Fruit fly (Drosophila melanogaster): ENCODE measurements around the gene CG31229.

Gene CG31229

DNA sequence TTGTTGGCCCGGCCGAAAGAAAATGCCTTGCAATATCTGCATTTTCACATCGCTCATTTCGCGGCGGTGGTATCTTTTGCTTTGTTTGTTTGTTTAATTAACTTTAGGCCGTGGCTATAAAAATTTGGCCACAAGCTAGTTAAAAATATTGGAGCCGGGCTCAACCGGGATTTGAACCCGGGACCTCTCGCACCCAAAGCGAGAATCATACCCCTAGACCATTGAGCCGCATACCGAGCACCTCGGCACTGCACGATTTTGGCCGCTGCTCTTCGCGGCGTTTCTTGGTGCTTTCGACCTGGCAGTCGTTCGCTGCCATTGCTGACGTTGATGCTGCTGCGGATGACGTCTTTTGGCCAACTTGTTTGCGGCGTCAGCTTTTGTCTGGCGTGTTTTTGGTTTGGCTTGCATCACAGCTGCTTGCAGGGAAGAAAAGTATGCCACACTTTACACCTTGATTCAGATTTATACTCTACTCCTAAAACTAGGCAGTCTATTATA lies 39.3 kb upstream of the CG31229 start (continued):
- TF ChIP-seq Hmx (GFP tag; optimal IDR thresholded peaks at IDR 0.05), result no peak
- TF ChIP-seq ftz-f1 (GFP tag; optimal IDR thresholded peaks at IDR 0.05), result no peak
- no peak for TF ChIP-seq eve (GFP tag; optimal IDR thresholded peaks at IDR 0.05)
- no peak for TF ChIP-seq CG6654 (GFP tag; optimal IDR thresholded peaks at IDR 0.05)
- peak; percentile 64 for TF ChIP-seq bbx (GFP tag; IDR thresholded peaks at IDR 0.05; ENCODE audit: partially characterized antibody)
- TF ChIP-seq CG7928 (GFP tag; optimal IDR thresholded peaks at IDR 0.05), result no peak
- no peak for TF ChIP-seq insv (GFP tag; optimal IDR thresholded peaks at IDR 0.05)
- no peak for TF ChIP-seq CG13894 (tag; optimal IDR thresholded peaks at IDR 0.05)
- TF ChIP-seq CG10209 (GFP tag; optimal IDR thresholded peaks at IDR 0.05), result no peak
- no peak for TF ChIP-seq klu (GFP tag; IDR thresholded peaks at IDR 0.05)
- no peak for TF ChIP-seq GATAe (GFP tag; conservative IDR thresholded peaks at IDR 0.05)
- TF ChIP-seq CG18011 (GFP tag; optimal IDR thresholded peaks at IDR 0.05), result no peak
- no peak for TF ChIP-seq tll (GFP tag; optimal IDR thresholded peaks at IDR 0.05)
- no peak for TF ChIP-seq mirr (GFP tag; optimal IDR thresholded peaks at IDR 0.05)
- no peak for TF ChIP-seq Lim3 (GFP tag; IDR thresholded peaks at IDR 0.05)
- TF ChIP-seq Med (GFP tag), result no peak
- TF ChIP-seq eyg (GFP tag; optimal IDR thresholded peaks at IDR 0.05), result no peak
- TF ChIP-seq CG1603 (tag; optimal IDR thresholded peaks at IDR 0.05), result no peak
- TF ChIP-seq Atf6 (GFP tag; IDR thresholded peaks at IDR 0.05), result no peak
- TF ChIP-seq CG6175 (GFP tag; IDR thresholded peaks at IDR 0.05), result peak; percentile 43; the same call in 1 of the 3 replicates
- TF ChIP-seq nom (GFP tag; optimal IDR thresholded peaks at IDR 0.05), result peak; percentile 12
- no peak for TF ChIP-seq CG17612 (GFP tag; IDR thresholded peaks at IDR 0.05)
- TF ChIP-seq amos (GFP tag; IDR thresholded peaks at IDR 0.05; ENCODE audit: partially characterized antibody), result peak; percentile 55; the same call in 1 of the 2 replicates
- peak; percentile 98 for TF ChIP-seq Bdp1 (GFP tag; optimal IDR thresholded peaks at IDR 0.05)
- no peak for TF ChIP-seq Xbp1 (GFP tag; optimal IDR thresholded peaks at IDR 0.05)
- peak; percentile 60; the same call in 1 of the 2 replicates for TF ChIP-seq sna (GFP tag; IDR thresholded peaks at IDR 0.05; ENCODE audit: partially characterized antibody)
- TF ChIP-seq CTCF (GFP tag; optimal IDR thresholded peaks at IDR 0.05), result peak; percentile 66
- no peak for TF ChIP-seq PHDP (tag; optimal IDR thresholded peaks at IDR 0.05)
- no peak for TF ChIP-seq sens-2 (GFP tag; IDR thresholded peaks at IDR 0.05)
- TF ChIP-seq lmd (GFP tag; IDR thresholded peaks at IDR 0.05), result no peak
- no peak for TF ChIP-seq CG32767 (GFP tag; IDR thresholded peaks at IDR 0.05)
- TF ChIP-seq CG32532 (GFP tag; IDR thresholded peaks at IDR 0.05), result no peak
- no peak for TF ChIP-seq gro (GFP tag; optimal IDR thresholded peaks at IDR 0.05)
- TF ChIP-seq CG4282 (GFP tag; optimal IDR thresholded peaks at IDR 0.05), result no peak
- no peak for TF ChIP-seq cwo (GFP tag; optimal IDR thresholded peaks at IDR 0.05)
- TF ChIP-seq Lpt (GFP tag; optimal IDR thresholded peaks at IDR 0.05), result no peak
- no peak for TF ChIP-seq CG31441 (GFP tag; IDR thresholded peaks at IDR 0.05)
- no peak for TF ChIP-seq Ets97D (GFP tag; optimal IDR thresholded peaks at IDR 0.05)
- TF ChIP-seq pita (GFP tag; optimal IDR thresholded peaks at IDR 0.05), result no peak
- TF ChIP-seq stc (GFP tag; IDR thresholded peaks at IDR 0.05), result no peak
- no peak for TF ChIP-seq mam (GFP tag; optimal IDR thresholded peaks at IDR 0.05)
- no peak for TF ChIP-seq Kr (GFP tag; optimal IDR thresholded peaks at IDR 0.05)
- no peak for TF ChIP-seq yki (optimal IDR thresholded peaks at IDR 0.05)
- TF ChIP-seq CG30431 (GFP tag; optimal IDR thresholded peaks at IDR 0.05), result no peak
- TF ChIP-seq CG9609 (GFP tag; optimal IDR thresholded peaks at IDR 0.05), result no peak
- TF ChIP-seq lbe (GFP tag; optimal IDR thresholded peaks at IDR 0.05), result no peak
- TF ChIP-seq CG7839 (tag; optimal IDR thresholded peaks at IDR 0.05), result no peak
- no peak for TF ChIP-seq Trl (optimal IDR thresholded peaks at IDR 0.05)
- no peak for TF ChIP-seq Trl (GFP tag; optimal IDR thresholded peaks at IDR 0.05)
- TF ChIP-seq Sry-δ (GFP tag; optimal IDR thresholded peaks at IDR 0.05), result no peak
- no peak for TF ChIP-seq CG12942 (GFP tag; optimal IDR thresholded peaks at IDR 0.05)
- peak; percentile 40; the same call in 2 of the 3 replicates for TF ChIP-seq CG16813 (GFP tag; IDR thresholded peaks at IDR 0.05; ENCODE audit: partially characterized antibody)
- TF ChIP-seq Nf-YC (tag; optimal IDR thresholded peaks at IDR 0.05), result no peak

Measured in whole organism, embryonic.